Worm (Caenorhabditis elegans) whole organism, L2 larva: ENCODE measurements around the gene parn-1.

Source experiments
- F13H6.1 ChIP-seq: sonication (generic microtip); optimal IDR thresholded peaks from 2 replicates; lab custom pipeline; 2016; ENCODE audit warnings: missing genetic modification characterization, missing compliant biosample characterization
- R02D3.7 ChIP-seq: fragments of 150-350 bp; optimal IDR thresholded peaks from 2 replicates; lab custom pipeline; 2014; ENCODE audit warnings: missing biosample characterization, missing genetic modification characterization
- Y55F3AM.14 ChIP-seq: fragments of 200-800 bp; sonication (Bioruptor generic); optimal IDR thresholded peaks from 2 replicates; lab custom pipeline; 2018; ENCODE audit warnings: mild to moderate bottlenecking, missing genetic modification characterization, missing compliant biosample characterization
- ZK546.5 ChIP-seq: sonication (generic microtip); optimal IDR thresholded peaks from 2 replicates; lab custom pipeline; 2017; ENCODE audit warnings: missing biosample characterization, missing genetic modification characterization
- alr-1 ChIP-seq: fragments of 150-350 bp; optimal IDR thresholded peaks from 2 replicates; lab custom pipeline; 2014; ENCODE audit warnings: missing biosample characterization, missing genetic modification characterization
- ama-1 ChIP-seq: fragments of 150-350 bp; optimal IDR thresholded peaks from 2 replicates; lab custom pipeline; 2018; ENCODE audit warnings: inconsistent platforms
- blmp-1 ChIP-seq: sonication (generic microtip); optimal IDR thresholded peaks from 2 replicates; lab custom pipeline; 2017; ENCODE audit warnings: missing genetic modification characterization, mild to moderate bottlenecking, missing compliant biosample characterization, antibody characterized with exemption, moderate library complexity; ENCODE audit not compliant: insufficient read depth
- ceh-16 ChIP-seq: fragments of 150-350 bp; optimal IDR thresholded peaks from 2 replicates; lab custom pipeline; 2014; ENCODE audit warnings: missing biosample characterization, missing genetic modification characterization
- ceh-82 ChIP-seq: fragments of 150-350 bp; optimal IDR thresholded peaks from 2 replicates; lab custom pipeline; 2014; ENCODE audit warnings: missing biosample characterization, missing genetic modification characterization
- egl-27 ChIP-seq: sonication (generic microtip); optimal IDR thresholded peaks from 3 replicates; lab custom pipeline; 2017; ENCODE audit warnings: missing biosample characterization, missing genetic modification reagents, missing genetic modification characterization
- elt-1 ChIP-seq: fragments of 150-350 bp; optimal IDR thresholded peaks from 2 replicates; lab custom pipeline; 2014; ENCODE audit warnings: missing biosample characterization, missing genetic modification characterization
- fos-1 ChIP-seq: fragments of 150-350 bp; optimal IDR thresholded peaks from 2 replicates; lab custom pipeline; 2014; ENCODE audit warnings: missing biosample characterization, missing genetic modification characterization
- gmeb-1 ChIP-seq: fragments of 150-350 bp; optimal IDR thresholded peaks from 2 replicates; lab custom pipeline; 2014; ENCODE audit warnings: missing biosample characterization, missing genetic modification characterization
- lin-11 ChIP-seq: fragments of 150-350 bp; sonication (generic microtip); optimal IDR thresholded peaks from 2 replicates; lab custom pipeline; 2014; ENCODE audit warnings: missing biosample characterization, missing genetic modification characterization, inconsistent platforms, mixed read lengths
- lin-39 ChIP-seq: fragments of 150-350 bp; optimal IDR thresholded peaks from 2 replicates; lab custom pipeline; 2014; ENCODE audit warnings: missing biosample characterization, missing genetic modification reagents, missing genetic modification characterization
- mbf-1 ChIP-seq: sonication (generic microtip); optimal IDR thresholded peaks from 2 replicates; lab custom pipeline; 2017; ENCODE audit warnings: missing biosample characterization, missing genetic modification characterization
- mdl-1 ChIP-seq, 2 experiments: fragments of 150-350 bp in 1 of 2; sonication (generic microtip) in 1 of 2; optimal IDR thresholded peaks; 2 replicates each; lab custom pipeline; 2017; ENCODE audit warnings: missing biosample characterization in 2 of 2, missing genetic modification characterization in 2 of 2
- nhr-10 ChIP-seq: sonication (generic microtip); optimal IDR thresholded peaks from 2 replicates; lab custom pipeline; 2017; ENCODE audit warnings: missing biosample characterization, missing genetic modification characterization
- nhr-11 ChIP-seq: fragments of 150-350 bp; optimal IDR thresholded peaks from 2 replicates; lab custom pipeline; 2014; ENCODE audit warnings: missing biosample characterization, missing genetic modification characterization
- nhr-12 ChIP-seq: fragments of 150-350 bp; optimal IDR thresholded peaks from 2 replicates; lab custom pipeline; 2014; ENCODE audit warnings: missing biosample characterization, missing genetic modification characterization
- nhr-129 ChIP-seq: fragments of 150-350 bp; optimal IDR thresholded peaks from 2 replicates; lab custom pipeline; 2014; ENCODE audit warnings: missing biosample characterization, missing genetic modification characterization
- nhr-25 ChIP-seq: fragments of 150-350 bp; sonication (generic microtip); optimal IDR thresholded peaks from 3 replicates; lab custom pipeline; 2014; ENCODE audit warnings: missing biosample characterization, missing genetic modification characterization
- nhr-6 ChIP-seq: fragments of 150-350 bp; optimal IDR thresholded peaks from 2 replicates; lab custom pipeline; 2014; ENCODE audit warnings: missing biosample characterization, missing genetic modification characterization
- sem-4 ChIP-seq: fragments of 150-350 bp; optimal IDR thresholded peaks from 2 replicates; lab custom pipeline; 2014; ENCODE audit warnings: missing biosample characterization, missing genetic modification reagents, missing genetic modification characterization
- skn-1 ChIP-seq: sonication (generic microtip); optimal IDR thresholded peaks from 2 replicates; lab custom pipeline; 2017; ENCODE audit warnings: missing biosample characterization, missing genetic modification characterization
- sma-9 ChIP-seq, 2 experiments: fragments of 150-350 bp in 1 of 2; sonication (generic microtip) in 1 of 2; optimal IDR thresholded peaks; 2 replicates each; lab custom pipeline; 2014 to 2016; ENCODE audit warnings: missing genetic modification characterization in 2 of 2, mild to moderate bottlenecking in 1 of 2, missing biosample characterization in 1 of 2, missing compliant biosample characterization in 1 of 2, missing genetic modification reagents in 1 of 2, moderate library complexity in 1 of 2
- snpc-4 ChIP-seq: fragments of 150-350 bp; optimal IDR thresholded peaks from 2 replicates; lab custom pipeline; 2014; ENCODE audit warnings: missing biosample characterization, missing genetic modification characterization
- unc-39 ChIP-seq: fragments of 150-350 bp; optimal IDR thresholded peaks from 2 replicates; lab custom pipeline; 2014; ENCODE audit warnings: missing biosample characterization, missing genetic modification characterization
- unc-62 ChIP-seq: fragments of 150-350 bp; optimal IDR thresholded peaks from 2 replicates; lab custom pipeline; 2014; ENCODE audit warnings: missing biosample characterization, missing genetic modification reagents, missing genetic modification characterization
- zag-1 ChIP-seq: fragments of 150-350 bp; optimal IDR thresholded peaks from 2 replicates; lab custom pipeline; 2014; ENCODE audit warnings: missing biosample characterization, missing genetic modification characterization
- ztf-11 ChIP-seq: sonication (generic microtip); optimal IDR thresholded peaks from 2 replicates; lab custom pipeline; 2017; ENCODE audit warnings: missing biosample characterization, missing genetic modification characterization
- ztf-4 ChIP-seq: fragments of 150-350 bp; optimal IDR thresholded peaks from 2 replicates; lab custom pipeline; 2014; ENCODE audit warnings: missing biosample characterization, missing genetic modification characterization

The parn-1 gene

ce11 chrV:12667926-12668325, 27.1 kb downstream of the parn-1 start, which contains the start of gene W05B10.4:
Gene W05B10.4 (plus strand): TSS chrV:12668226.
- TF ChIP-seq nhr-12 (tag; lab: Kevin White, UChicago) (no peak), lin-39 (no peak), ztf-4 (tag; lab: Kevin White, UChicago) (no peak)

- TF ChIP-seq Y55F3AM.14 (GFP tag; lab: Kevin White, UChicago) (no peak), ceh-16 (tag; lab: Kevin White, UChicago) (no peak), lin-39 (no peak), mbf-1 (tag; lab: Kevin White, UChicago) (no peak), nhr-12 (tag; lab: Kevin White, UChicago) (no peak), skn-1 (tag; lab: Kevin White, UChicago) (no peak), ZK546.5 (no peak), gmeb-1 (tag; lab: Kevin White, UChicago) (no peak)
Measured at ce11 chrV:12667397-12667796, 27.7 kb downstream of the parn-1 start.

ce11 chrV:12663386-12663785, 31.7 kb downstream of the parn-1 start:
- TF ChIP-seq blmp-1 (tag; lab: Kevin White, UChicago), result no peak
- no peak for TF ChIP-seq R02D3.7 (tag; lab: Kevin White, UChicago)
- no peak for TF ChIP-seq nhr-129 (tag; lab: Kevin White, UChicago)
- no peak for TF ChIP-seq sem-4 (tag; lab: Kevin White, UChicago)

ce11 chrV:12661619-12662018, 33.4 kb downstream of the parn-1 start, which contains the start of gene W05B10.3:
Gene W05B10.3 (minus strand): TSS chrV:12661719.
- TF ChIP-seq sma-9 (GFP tag; optimal IDR thresholded peaks at IDR 0.05; lab: Kevin White, UChicago) (no peak), sma-9 (tag; optimal IDR thresholded peaks at IDR 0.05; lab: Kevin White, UChicago) (no peak), unc-62 (GFP tag; lab: Kevin White, UChicago) (no peak), egl-27 (tag; lab: Kevin White, UChicago) (no peak), lin-11 (tag; lab: Kevin White, UChicago) (no peak), ceh-16 (tag; lab: Kevin White, UChicago) (no peak), ztf-11 (tag; lab: Kevin White, UChicago) (no peak), alr-1 (tag; lab: Kevin White, UChicago) (no peak), nhr-6 (no peak), unc-39 (tag; lab: Kevin White, UChicago) (no peak), ZK546.5 (no peak), fos-1 (tag; lab: Kevin White, UChicago) (no peak), lin-39 (no peak), nhr-11 (tag; lab: Kevin White, UChicago) (no peak), nhr-25 (tag; lab: Kevin White, UChicago) (no peak)

- no peak for TF ChIP-seq F13H6.1 (tag; lab: Kevin White, UChicago)
- TF ChIP-seq nhr-6, result no peak
- TF ChIP-seq ceh-82 (tag; lab: Kevin White, UChicago), result no peak
- TF ChIP-seq zag-1, result no peak
- no peak for TF ChIP-seq unc-62 (GFP tag; lab: Kevin White, UChicago)
- no peak for TF ChIP-seq nhr-10 (tag; lab: Kevin White, UChicago)
- TF ChIP-seq ama-1 (lab: Kevin White, UChicago), result no peak
- no peak for TF ChIP-seq nhr-12 (tag; lab: Kevin White, UChicago)
- TF ChIP-seq sem-4 (tag; lab: Kevin White, UChicago), result no peak
- TF ChIP-seq snpc-4 (tag; lab: Kevin White, UChicago), result no peak
- TF ChIP-seq lin-11 (tag; lab: Kevin White, UChicago), result no peak
- no peak for TF ChIP-seq elt-1 (tag; lab: Kevin White, UChicago)
- TF ChIP-seq nhr-11 (tag; lab: Kevin White, UChicago), result no peak
- TF ChIP-seq ztf-11 (tag; lab: Kevin White, UChicago), result no peak
- TF ChIP-seq R02D3.7 (tag; lab: Kevin White, UChicago), result no peak
- no peak for TF ChIP-seq skn-1 (tag; lab: Kevin White, UChicago)
- TF ChIP-seq fos-1 (tag; lab: Kevin White, UChicago), result no peak
- TF ChIP-seq mdl-1 (tag; optimal IDR thresholded peaks at IDR 0.05; lab: Kevin White, UChicago), result no peak
- TF ChIP-seq sma-9 (GFP tag; optimal IDR thresholded peaks at IDR 0.05; lab: Kevin White, UChicago), result no peak
- TF ChIP-seq sma-9 (tag; optimal IDR thresholded peaks at IDR 0.05; lab: Kevin White, UChicago), result no peak
Measured at ce11 chrV:12660280-12660818, 34.7 kb downstream of the parn-1 start, which contains the start of gene his-74. Gene his-74 (minus strand): TSS chrV:12660330.
